Worm (Caenorhabditis elegans) whole organism, midembryonic: ENCODE measurements around the gene Y73C8C.8.

ENCODE experiments used
- cog-1 ChIP-seq: sonication (generic microtip); optimal IDR thresholded peaks from 2 replicates; lab custom pipeline; 2016; ENCODE audit warnings: missing genetic modification characterization, missing compliant biosample characterization
- flt-1 ChIP-seq: fragments of 200-800 bp; sonication (Bioruptor generic); IDR thresholded peaks from 2 replicates; pipeline ENCODE4 v1.3.6; 2022; ENCODE audit warnings: missing genetic modification characterization, missing compliant biosample characterization
- klf-2 ChIP-seq: fragments of 200-800 bp; sonication (Bioruptor generic); conservative IDR thresholded peaks from 2 replicates; pipeline ENCODE4 v1.3.6; 2022; ENCODE audit warnings: missing genetic modification reagents, missing genetic modification characterization, missing compliant biosample characterization
- med-1 ChIP-seq: sonication (generic microtip); optimal IDR thresholded peaks from 2 replicates; lab custom pipeline; 2017; ENCODE audit warnings: missing genetic modification characterization, mild to moderate bottlenecking, missing compliant biosample characterization, antibody characterized with exemption, missing genetic modification reagents; ENCODE audit not compliant: insufficient read depth

ce11 chrV:3124912-3125311 lies 11.3 kb upstream of the Y73C8C.8 start, which contains the start of gene Y73C8C.12:
- no peak for TF ChIP-seq flt-1 (GFP tag; lab: Robert Waterston, UW)
- TF ChIP-seq cog-1 (tag; lab: Kevin White, UChicago): no peak
- TF ChIP-seq med-1 (GFP tag; lab: Kevin White, UChicago): no peak
- no peak for TF ChIP-seq klf-2 (GFP tag; lab: Robert Waterston, UW)
